Worm (Caenorhabditis elegans): ENCODE measurements around the gene C25F9.8.

The C25F9.8 gene

ce11 chrV:19416475-19416874, 21.6 kb downstream of the C25F9.8 start, which contains the start of the genes C25F9.4 and C25F9.9:
C25F9.4 (minus strand) TSS chrV:19416575.
C25F9.9 (plus strand) TSS chrV:19416611.
- no peak for TF ChIP-seq elt-1 (tag; optimal IDR thresholded peaks at IDR 0.05)
- peak; percentile 59 for TF ChIP-seq fos-1 (tag; optimal IDR thresholded peaks at IDR 0.05)

- TF ChIP-seq fos-1 (tag; optimal IDR thresholded peaks at IDR 0.05) (peak; percentile 40), unc-62 (GFP tag; optimal IDR thresholded peaks at IDR 0.05) (no peak)
These were observed 23.0 kb downstream of the C25F9.8 start, which contains the start of gene C25F9.15 for ce11 chrV:19417836-19418235. C25F9.15 (plus strand) TSS chrV:19418136.

- TF ChIP-seq fos-1 (tag; optimal IDR thresholded peaks at IDR 0.05) = peak; percentile 1
These were observed 24.5 kb downstream of the C25F9.8 start for ce11 chrV:19419301-19419700.

ce11 chrV:19421131-19421530, 26.3 kb downstream of the C25F9.8 start, which contains the start of gene C25F9.2:
C25F9.2 (plus strand) TSS chrV:19421471.
- TF ChIP-seq unc-62 (GFP tag; optimal IDR thresholded peaks at IDR 0.05) = no peak
- no peak for TF ChIP-seq lin-13 (GFP tag; optimal IDR thresholded peaks at IDR 0.05)
- TF ChIP-seq nhr-6 (tag; optimal IDR thresholded peaks at IDR 0.05) = no peak
- no peak for TF ChIP-seq gmeb-1 (tag; optimal IDR thresholded peaks at IDR 0.05)
- no peak for TF ChIP-seq nhr-77 (tag; optimal IDR thresholded peaks at IDR 0.05)
- TF ChIP-seq nhr-25 (tag; optimal IDR thresholded peaks at IDR 0.05) = peak; percentile 47
- no peak for TF ChIP-seq dmd-4 (tag; optimal IDR thresholded peaks at IDR 0.05)
- no peak for TF ChIP-seq unc-55 (GFP tag; optimal IDR thresholded peaks at IDR 0.05)

- TF ChIP-seq nhr-25 (tag; optimal IDR thresholded peaks at IDR 0.05) = peak; percentile 23
- no peak for TF ChIP-seq zag-1 (tag; optimal IDR thresholded peaks at IDR 0.05)
These were observed 33.2 kb downstream of the C25F9.8 start for ce11 chrV:19428097-19428496.

- TF ChIP-seq ceh-16 (tag; optimal IDR thresholded peaks at IDR 0.05) (peak; percentile 40), nhr-25 (tag; optimal IDR thresholded peaks at IDR 0.05) (peak; percentile 28), Y55F3AM.14 (GFP tag; optimal IDR thresholded peaks at IDR 0.05) (no peak), sma-9 (GFP tag; optimal IDR thresholded peaks at IDR 0.05) (peak; percentile 56), sma-9 (tag; optimal IDR thresholded peaks at IDR 0.05) (no peak), elt-1 (tag; optimal IDR thresholded peaks at IDR 0.05) (peak; percentile 60), ceh-82 (tag; optimal IDR thresholded peaks at IDR 0.05) (no peak), nhr-23 (tag; optimal IDR thresholded peaks at IDR 0.05) (peak; percentile 57)
These were observed 34.1 kb downstream of the C25F9.8 start for ce11 chrV:19428936-19429335.

ce11 chrV:19429605-19430004, 34.8 kb downstream of the C25F9.8 start:
- TF ChIP-seq sem-4 (tag; optimal IDR thresholded peaks at IDR 0.05) (no peak), nhr-12 (tag; optimal IDR thresholded peaks at IDR 0.05) (no peak), ceh-16 (tag; optimal IDR thresholded peaks at IDR 0.05) (peak; percentile 59), unc-39 (tag; optimal IDR thresholded peaks at IDR 0.05) (no peak), Y55F3AM.14 (GFP tag; optimal IDR thresholded peaks at IDR 0.05) (peak; percentile 1), ama-1 (optimal IDR thresholded peaks at IDR 0.05) (no peak), sma-9 (GFP tag; optimal IDR thresholded peaks at IDR 0.05) (peak; percentile 90), sma-9 (tag; optimal IDR thresholded peaks at IDR 0.05) (no peak), nhr-10 (tag; optimal IDR thresholded peaks at IDR 0.05) (no peak), ztf-11 (tag; optimal IDR thresholded peaks at IDR 0.05) (no peak), mab-5 (tag; optimal IDR thresholded peaks at IDR 0.05) (no peak), dmd-4 (tag; optimal IDR thresholded peaks at IDR 0.05) (no peak), lin-11 (tag; optimal IDR thresholded peaks at IDR 0.05) (no peak), zag-1 (tag; optimal IDR thresholded peaks at IDR 0.05) (no peak), gmeb-1 (tag; optimal IDR thresholded peaks at IDR 0.05) (no peak), mbf-1 (tag; optimal IDR thresholded peaks at IDR 0.05) (no peak), fos-1 (tag; optimal IDR thresholded peaks at IDR 0.05) (no peak), unc-62 (GFP tag; optimal IDR thresholded peaks at IDR 0.05) (no peak), ceh-82 (tag; optimal IDR thresholded peaks at IDR 0.05) (no peak), nhr-6 (tag; optimal IDR thresholded peaks at IDR 0.05) (no peak), mdl-1 (tag; optimal IDR thresholded peaks at IDR 0.05) (no peak), ztf-4 (tag; optimal IDR thresholded peaks at IDR 0.05) (no peak), R02D3.7 (tag; optimal IDR thresholded peaks at IDR 0.05) (no peak), nhr-11 (tag; optimal IDR thresholded peaks at IDR 0.05) (no peak), ZK546.5 (tag; optimal IDR thresholded peaks at IDR 0.05) (no peak), elt-1 (tag; optimal IDR thresholded peaks at IDR 0.05) (peak; percentile 99), nhr-129 (tag; optimal IDR thresholded peaks at IDR 0.05) (no peak), lsy-2 (tag; optimal IDR thresholded peaks at IDR 0.05) (peak in 1 of 2 experiments; percentile 11), alr-1 (tag; optimal IDR thresholded peaks at IDR 0.05) (no peak), elt-3 (tag; optimal IDR thresholded peaks at IDR 0.05) (no peak), lin-13 (GFP tag; optimal IDR thresholded peaks at IDR 0.05) (no peak), lin-39 (tag; optimal IDR thresholded peaks at IDR 0.05) (no peak), nhr-23 (tag; optimal IDR thresholded peaks at IDR 0.05) (peak; percentile 95), crh-2 (tag; optimal IDR thresholded peaks at IDR 0.05) (no peak), F13H6.1 (tag; optimal IDR thresholded peaks at IDR 0.05) (no peak), C34F6.9 (tag; optimal IDR thresholded peaks at IDR 0.05) (no peak), ztf-1 (GFP tag; conservative IDR thresholded peaks at IDR 0.05) (no peak)

All from whole organism, L2 larva.